Worm (Caenorhabditis elegans): ENCODE measurements around the gene C25E10.13.

The C25E10.13 gene

DNA sequence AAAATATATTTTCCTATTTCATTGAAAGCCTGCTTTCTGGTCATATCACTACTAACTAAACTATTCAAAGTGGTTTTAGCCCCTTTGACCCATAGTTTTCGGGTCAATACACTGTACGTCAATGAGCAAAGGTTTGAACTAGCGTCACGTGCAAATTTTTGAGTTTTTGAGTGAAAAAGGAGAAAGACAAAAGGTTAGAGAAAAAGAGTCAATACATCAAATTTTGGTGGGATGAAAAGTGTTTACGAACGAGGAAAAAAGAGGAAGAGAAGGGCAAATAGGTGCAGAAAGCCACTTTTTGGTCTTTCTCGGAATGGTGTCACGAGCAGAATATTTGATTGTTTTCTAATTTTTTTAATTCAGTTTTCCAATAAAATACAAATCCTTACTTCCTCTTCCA, 16.3 kb downstream of the C25E10.13 start (continued):
- TF ChIP-seq ama-1 (optimal IDR thresholded peaks at IDR 0.05) (no peak), ama-1 (GFP tag; optimal IDR thresholded peaks at IDR 0.05) (no peak), pbrm-1 (GFP tag; IDR thresholded peaks at IDR 0.05) (no peak), snpc-1.1 (tag; optimal IDR thresholded peaks at IDR 0.05; ENCODE audit: insufficient read depth) (no peak)

DNA sequence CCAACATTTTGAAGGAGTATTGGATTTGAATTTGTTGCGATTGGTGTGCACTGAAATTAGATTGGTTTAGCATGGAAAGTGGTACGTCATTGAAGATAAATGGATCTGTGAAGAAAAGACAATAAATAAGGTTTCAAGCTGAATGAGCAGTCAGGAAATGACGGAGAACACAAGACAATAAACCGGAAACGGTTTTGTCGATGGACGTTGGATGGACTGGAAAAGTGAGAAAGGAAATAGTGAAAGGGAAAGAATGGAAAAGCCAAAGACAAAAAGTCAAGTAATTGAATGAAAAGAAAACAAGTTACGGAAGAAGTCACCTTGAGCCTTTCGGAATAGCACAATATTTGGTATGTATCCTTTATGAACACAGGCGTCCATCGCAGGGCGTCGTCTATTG, 16.8 kb downstream of the C25E10.13 start, which contains the start of gene T27E4.7:
Gene T27E4.7, minus strand, starts transcription at position 50 of the 400 bp plus-strand sequence.
- no peak for TF ChIP-seq snpc-3.4 (tag; optimal IDR thresholded peaks at IDR 0.05)
- TF ChIP-seq pha-4 (tag; optimal IDR thresholded peaks at IDR 0.05), result no peak
- no peak for TF ChIP-seq B0019.2 (GFP tag; conservative IDR thresholded peaks at IDR 0.05)
- no peak for TF ChIP-seq xnd-1 (tag; optimal IDR thresholded peaks at IDR 0.05)
- no peak for TF ChIP-seq ztf-18 (tag; optimal IDR thresholded peaks at IDR 0.05)
- TF ChIP-seq zim-3 (tag; optimal IDR thresholded peaks at IDR 0.05), result no peak
- no peak for TF ChIP-seq cebp-2 (GFP tag; IDR thresholded peaks at IDR 0.05)

DNA sequence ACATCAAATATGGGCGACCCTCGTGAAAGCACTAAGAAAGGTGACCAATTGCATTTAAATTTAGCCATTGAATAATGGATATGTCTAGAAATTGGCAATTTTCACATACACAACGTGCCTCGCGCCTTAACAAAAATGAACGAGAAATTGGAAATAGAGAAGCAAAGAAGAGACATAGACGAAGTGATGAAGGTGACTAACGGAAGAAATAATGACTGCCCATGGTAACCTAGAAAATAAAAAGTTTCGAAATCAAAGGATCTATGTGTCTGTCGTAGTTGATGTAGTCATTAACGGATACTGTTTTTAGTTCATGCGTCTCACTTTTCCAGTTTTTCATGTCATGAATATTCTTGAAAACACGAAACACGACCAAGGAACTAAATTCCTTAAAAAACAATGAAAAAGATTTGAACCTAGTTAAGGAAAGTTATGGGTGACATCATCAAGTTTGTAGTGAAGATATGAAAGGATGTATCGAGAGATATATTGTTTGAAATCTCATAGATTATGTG, 18.6 kb downstream of the C25E10.13 start:
- TF ChIP-seq F33H1.4 (GFP tag; IDR thresholded peaks at IDR 0.05), result no peak
- no peak for TF ChIP-seq F23B12.7 (tag; optimal IDR thresholded peaks at IDR 0.05; ENCODE audit: insufficient read depth)
- no peak for TF ChIP-seq cebp-1 (GFP tag; IDR thresholded peaks at IDR 0.05)
- peak; percentile 42 for TF ChIP-seq cebp-1 (tag; optimal IDR thresholded peaks at IDR 0.05)

DNA sequence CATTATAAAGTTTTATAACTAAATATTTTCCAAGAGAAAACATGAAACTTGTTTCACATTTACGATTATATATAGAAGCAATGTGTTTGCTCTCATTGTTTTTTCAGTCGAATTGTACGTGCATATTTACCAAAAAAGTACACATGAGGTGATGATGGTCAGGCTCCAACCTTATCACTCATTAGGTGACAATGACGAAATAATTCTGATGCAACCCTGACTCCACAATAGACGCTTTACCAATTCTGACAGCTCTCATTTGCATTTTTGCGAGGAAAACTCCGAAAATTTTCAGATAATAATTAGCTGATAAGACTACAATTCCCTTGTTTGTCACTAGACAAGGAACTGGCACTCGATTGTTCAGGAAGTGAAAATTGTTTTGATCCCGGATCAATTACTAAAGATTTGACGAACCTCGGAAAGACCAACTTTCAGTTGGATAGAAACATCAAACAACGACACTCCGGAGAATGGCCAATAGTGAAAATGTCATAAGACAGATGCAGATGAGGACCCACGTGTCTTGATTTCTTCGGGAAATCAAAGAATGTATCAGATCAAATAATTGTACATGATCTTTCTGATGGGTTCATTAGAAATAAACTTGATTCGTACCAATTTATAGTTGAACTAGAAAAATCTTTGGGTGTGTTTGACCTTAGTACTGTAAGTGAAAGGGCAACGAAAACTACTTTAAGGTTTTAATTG, 19.4 kb downstream of the C25E10.13 start:
- 0 out of 2 replicates have a peak, but pooled peaks have one; percentile 22 for TF ChIP-seq B0336.3 (GFP tag; IDR thresholded peaks at IDR 0.05)
- TF ChIP-seq F57A8.1 (GFP tag; optimal IDR thresholded peaks at IDR 0.05), result no peak
- no peak for TF ChIP-seq dpl-1 (GFP tag; optimal IDR thresholded peaks at IDR 0.05)
- TF ChIP-seq ceh-79 (tag; optimal IDR thresholded peaks at IDR 0.05), result no peak
- TF ChIP-seq akir-1 (GFP tag; optimal IDR thresholded peaks at IDR 0.05), result no peak
- no peak for TF ChIP-seq F39B2.1 (GFP tag; IDR thresholded peaks at IDR 0.05)
- TF ChIP-seq egl-44 (GFP tag; IDR thresholded peaks at IDR 0.05), result no peak
- no peak for TF ChIP-seq cebp-2 (GFP tag; IDR thresholded peaks at IDR 0.05)
- peak; percentile 61 for TF ChIP-seq nhr-90 (tag; optimal IDR thresholded peaks at IDR 0.05)
- no peak for TF ChIP-seq fkh-3 (tag; optimal IDR thresholded peaks at IDR 0.05)
- TF ChIP-seq snpc-1.1 (tag; optimal IDR thresholded peaks at IDR 0.05; ENCODE audit: insufficient read depth), result no peak
- TF ChIP-seq tlf-1 (GFP tag; optimal IDR thresholded peaks at IDR 0.05), result no peak
- TF ChIP-seq T26A5.8 (tag; optimal IDR thresholded peaks at IDR 0.05), result no peak
- no peak for TF ChIP-seq aptf-2 (GFP tag; conservative IDR thresholded peaks at IDR 0.05)
- peak; percentile 50 for TF ChIP-seq atf-7 (tag; optimal IDR thresholded peaks at IDR 0.05)
- TF ChIP-seq mes-4 (tag; optimal IDR thresholded peaks at IDR 0.05), result no peak
- no peak for TF ChIP-seq bed-2 (GFP tag; IDR thresholded peaks at IDR 0.05)
- no peak for TF ChIP-seq lir-1 (GFP tag; conservative IDR thresholded peaks at IDR 0.05)
- no peak for TF ChIP-seq hlh-26 (GFP tag; conservative IDR thresholded peaks at IDR 0.05)
- TF ChIP-seq lsy-27 (tag; optimal IDR thresholded peaks at IDR 0.05; ENCODE audit: borderline replicate concordance, insufficient read depth), result no peak
- TF ChIP-seq F23B12.7 (tag; optimal IDR thresholded peaks at IDR 0.05; ENCODE audit: insufficient read depth), result no peak
- TF ChIP-seq ztf-25 (GFP tag; IDR thresholded peaks at IDR 0.05), result no peak
- TF ChIP-seq ceh-40 (GFP tag; IDR thresholded peaks at IDR 0.05), result no peak
- no peak for TF ChIP-seq madf-3 (GFP tag; IDR thresholded peaks at IDR 0.05)
- no peak for TF ChIP-seq rpc-1 (optimal IDR thresholded peaks at IDR 0.05)
- no peak for TF ChIP-seq rpc-1 (tag; optimal IDR thresholded peaks at IDR 0.05)
- no peak for TF ChIP-seq pha-4 (tag; optimal IDR thresholded peaks at IDR 0.05)
- no peak for TF ChIP-seq K12H6.12 (tag; optimal IDR thresholded peaks at IDR 0.05)
- no peak for TF ChIP-seq ztf-18 (tag; optimal IDR thresholded peaks at IDR 0.05)
- TF ChIP-seq bed-1 (GFP tag; IDR thresholded peaks at IDR 0.05), result no peak
- no peak for TF ChIP-seq sea-2 (GFP tag; IDR thresholded peaks at IDR 0.05)
- no peak for TF ChIP-seq lag-1 (GFP tag; IDR thresholded peaks at IDR 0.05)
- no peak for TF ChIP-seq madf-6 (GFP tag; IDR thresholded peaks at IDR 0.05)
